Worm (Caenorhabditis elegans) whole organism, L1 larva: ENCODE data around the gene Y54G2A.19.
"Not testable (repeated sequence)": the region's sequence is repeated elsewhere in the genome, so short reads cannot be mapped to it uniquely, and the experiment has no call there.

Experiments used
- Y116A8C.19 ChIP-seq: sonication (generic microtip); optimal IDR thresholded peaks from 2 replicates; lab custom pipeline; 2016; ENCODE audit warnings: missing compliant biosample characterization, missing genetic modification characterization, borderline replicate concordance
- ama-1 ChIP-seq: fragments of 150-350 bp; optimal IDR thresholded peaks from 2 replicates; lab custom pipeline; 2014
- ceh-63 ChIP-seq: fragments of 200-800 bp; sonication (Bioruptor generic); optimal IDR thresholded peaks from 2 replicates; lab custom pipeline; 2018; ENCODE audit warnings: mild to moderate bottlenecking, missing genetic modification characterization, missing compliant biosample characterization
- ceh-82 ChIP-seq, 3 experiments: fragments of 150-350 bp in 1 of 3; sonication (generic microtip) in 2 of 3; optimal IDR thresholded peaks; 2 replicates each; lab custom pipeline; 2014 to 2017; ENCODE audit warnings: missing biosample characterization in 3 of 3, missing genetic modification characterization in 3 of 3
- ceh-90 ChIP-seq: sonication (generic microtip); optimal IDR thresholded peaks from 2 replicates; lab custom pipeline; 2016; ENCODE audit warnings: missing genetic modification characterization, missing compliant biosample characterization
- dpl-1 ChIP-seq, 3 experiments: fragments of 150-350 bp in 2 of 3; sonication (generic microtip) in 1 of 3; optimal IDR thresholded peaks; 2 replicates each; lab custom pipeline; 2014 to 2017; ENCODE audit warnings: missing biosample characterization in 3 of 3, missing genetic modification characterization in 3 of 3, missing genetic modification reagents in 3 of 3
- dsc-1 ChIP-seq: sonication (generic microtip); optimal IDR thresholded peaks from 2 replicates; lab custom pipeline; 2016; ENCODE audit warnings: mild to moderate bottlenecking, missing genetic modification characterization, missing compliant biosample characterization
- efl-1 ChIP-seq, 4 experiments: fragments of 150-350 bp; optimal IDR thresholded peaks in 3 of 4; peaks in 1 of 4; 1 replicate in 1 of 4; 2 replicates in 3 of 4; lab custom pipeline; 2014; ENCODE audit warnings: missing biosample characterization in 2 of 4, missing genetic modification characterization in 2 of 4, missing genetic modification reagents in 2 of 4
- ets-5 ChIP-seq: fragments of 200-800 bp; sonication (Bioruptor generic); IDR thresholded peaks from 2 replicates; pipeline ENCODE4 v1.3.6; 2022; ENCODE audit warnings: missing genetic modification characterization, missing compliant biosample characterization
- fkh-4 ChIP-seq: sonication (generic microtip); optimal IDR thresholded peaks from 2 replicates; lab custom pipeline; 2016; ENCODE audit warnings: missing compliant biosample characterization, missing genetic modification characterization, borderline replicate concordance
- fkh-8 ChIP-seq: sonication (generic microtip); optimal IDR thresholded peaks from 2 replicates; lab custom pipeline; 2016; ENCODE audit warnings: mild to moderate bottlenecking, missing genetic modification characterization, missing compliant biosample characterization
- grh-1 ChIP-seq: fragments of 200-800 bp; sonication (Bioruptor generic); IDR thresholded peaks from 2 replicates; pipeline ENCODE4 v1.3.6; 2022; ENCODE audit warnings: missing genetic modification reagents, missing genetic modification characterization, missing compliant biosample characterization
- lin-14 ChIP-seq: fragments of 200-800 bp; sonication (Bioruptor generic); optimal IDR thresholded peaks from 2 replicates; lab custom pipeline; 2018; ENCODE audit warnings: mild to moderate bottlenecking, missing genetic modification characterization, moderate library complexity, missing compliant biosample characterization
- lin-15B ChIP-seq: fragments of 150-350 bp; sonication (generic microtip); optimal IDR thresholded peaks from 3 replicates; lab custom pipeline; 2014; ENCODE audit warnings: missing biosample characterization, missing genetic modification characterization
- lin-35 ChIP-seq, 2 experiments: fragments of 150-350 bp; optimal IDR thresholded peaks; 2 replicates each; lab custom pipeline; 2014; ENCODE audit warnings: missing biosample characterization in 2 of 2, missing genetic modification characterization in 2 of 2, missing genetic modification reagents in 2 of 2
- nhr-12 ChIP-seq: sonication (generic microtip); optimal IDR thresholded peaks from 2 replicates; lab custom pipeline; 2017; ENCODE audit warnings: missing biosample characterization, missing genetic modification characterization
- nhr-19 ChIP-seq: fragments of 200-800 bp; sonication (Bioruptor generic); conservative IDR thresholded peaks from 2 replicates; pipeline ENCODE4 v1.3.6; 2022; ENCODE audit warnings: missing genetic modification characterization, missing compliant biosample characterization
- nhr-20 ChIP-seq: sonication (generic microtip); optimal IDR thresholded peaks from 2 replicates; lab custom pipeline; 2016; ENCODE audit warnings: mild to moderate bottlenecking, missing genetic modification characterization, missing compliant biosample characterization
- nhr-237 ChIP-seq: fragments of 150-350 bp; optimal IDR thresholded peaks from 2 replicates; lab custom pipeline; 2014; ENCODE audit warnings: missing biosample characterization, missing genetic modification characterization
- nhr-71 ChIP-seq: sonication (generic microtip); optimal IDR thresholded peaks from 2 replicates; lab custom pipeline; 2016; ENCODE audit warnings: mild to moderate bottlenecking, missing genetic modification characterization, moderate library complexity, missing compliant biosample characterization
- nhr-76 ChIP-seq: sonication (generic microtip); optimal IDR thresholded peaks from 2 replicates; lab custom pipeline; 2017; ENCODE audit warnings: missing biosample characterization, missing genetic modification characterization
- nhr-85 ChIP-seq: sonication (generic microtip); peaks from one replicate; lab custom pipeline; 2016; ENCODE audit warnings: missing genetic modification characterization, inconsistent platforms, missing compliant biosample characterization
- pax-3 ChIP-seq: fragments of 200-800 bp; sonication (Bioruptor generic); optimal IDR thresholded peaks from 2 replicates; lab custom pipeline; 2018; ENCODE audit warnings: mild to moderate bottlenecking, missing genetic modification characterization, moderate library complexity, missing compliant biosample characterization
- pqm-1 ChIP-seq: sonication (generic microtip); optimal IDR thresholded peaks from 3 replicates; lab custom pipeline; 2017; ENCODE audit warnings: missing biosample characterization, missing genetic modification characterization
- sox-4 ChIP-seq: sonication (generic microtip); optimal IDR thresholded peaks from 2 replicates; lab custom pipeline; 2016; ENCODE audit warnings: missing genetic modification characterization, missing compliant biosample characterization
- swsn-7 ChIP-seq: sonication (generic microtip); optimal IDR thresholded peaks from 2 replicates; lab custom pipeline; 2016; ENCODE audit warnings: missing genetic modification characterization, missing compliant biosample characterization
- tlp-1 ChIP-seq: fragments of 150-350 bp; optimal IDR thresholded peaks from 2 replicates; lab custom pipeline; 2014; ENCODE audit warnings: missing biosample characterization, missing genetic modification characterization
- unc-98 ChIP-seq: fragments of 200-800 bp; sonication (Bioruptor generic); IDR thresholded peaks from 2 replicates; pipeline ENCODE4 v1.3.6; 2022; ENCODE audit warnings: missing genetic modification characterization, missing compliant biosample characterization
- vab-15 ChIP-seq: sonication (generic microtip); optimal IDR thresholded peaks from 2 replicates; lab custom pipeline; 2017; ENCODE audit warnings: missing genotype, mild to moderate bottlenecking, missing genetic modification characterization, missing compliant biosample characterization
- xbp-1 ChIP-seq: sonication (generic microtip); optimal IDR thresholded peaks from 2 replicates; lab custom pipeline; 2016; ENCODE audit warnings: missing genetic modification characterization, missing compliant biosample characterization
- ztf-11 ChIP-seq, 2 experiments: sonication (generic microtip); optimal IDR thresholded peaks; 2 replicates each; lab custom pipeline; 2016 to 2017; ENCODE audit warnings: missing genetic modification characterization in 2 of 2, missing biosample characterization in 1 of 2, missing compliant biosample characterization in 1 of 2
- ztf-4 ChIP-seq: fragments of 150-350 bp; optimal IDR thresholded peaks from 2 replicates; lab custom pipeline; 2014; ENCODE audit warnings: missing biosample characterization, missing genetic modification characterization

The Y54G2A.19 gene

ce11 chrIV:2925591-2925990, 31.1 kb upstream of the Y54G2A.19 start, which contains the start of gene ubc-13:
Gene ubc-13, minus strand, starts transcription at chrIV:2925691.
- TF ChIP-seq unc-98 (GFP tag; lab: Robert Waterston, UW) = no peak
- no peak for TF ChIP-seq grh-1 (GFP tag; lab: Robert Waterston, UW)
- TF ChIP-seq efl-1 (optimal IDR thresholded peaks at IDR 0.05; lab: Kevin White, UChicago) = no peak
- TF ChIP-seq efl-1 (GFP tag; optimal IDR thresholded peaks at IDR 0.05 in 1 of 2; lab: Kevin White, UChicago) = no peak
- no peak for TF ChIP-seq pax-3
- no peak for TF ChIP-seq fkh-4
- no peak for TF ChIP-seq sox-4 (tag; lab: Kevin White, UChicago)
- no peak for TF ChIP-seq Y116A8C.19 (tag; lab: Kevin White, UChicago)
- TF ChIP-seq lin-15B (tag; lab: Kevin White, UChicago) = no peak
- TF ChIP-seq dsc-1 (tag; lab: Kevin White, UChicago) = no peak
- TF ChIP-seq ztf-4 (tag; lab: Kevin White, UChicago) = no peak
- TF ChIP-seq tlp-1 (tag; lab: Kevin White, UChicago) = no peak
- TF ChIP-seq pqm-1 (tag; lab: Kevin White, UChicago) = no peak
- no peak for TF ChIP-seq nhr-237 (tag; lab: Kevin White, UChicago)
- no peak for TF ChIP-seq dpl-1 (GFP tag; optimal IDR thresholded peaks at IDR 0.05; lab: Kevin White, UChicago)
- TF ChIP-seq nhr-71 = no peak

ce11 chrIV:2922196-2922595, 27.7 kb upstream of the Y54G2A.19 start, which contains the start of gene fbxc-45:
Gene fbxc-45, minus strand, starts transcription at chrIV:2922243.
- TF ChIP-seq ceh-63 (GFP tag; lab: Kevin White, UChicago) = no peak
- TF ChIP-seq sox-4 (tag; lab: Kevin White, UChicago) = no peak
- TF ChIP-seq lin-14 (GFP tag; lab: Kevin White, UChicago) = no peak
- no peak for TF ChIP-seq pax-3
- no peak for TF ChIP-seq nhr-20
- no peak for TF ChIP-seq ztf-11 (tag; optimal IDR thresholded peaks at IDR 0.05; lab: Kevin White, UChicago)
- TF ChIP-seq grh-1 (GFP tag; lab: Robert Waterston, UW) = no peak
- no peak for TF ChIP-seq swsn-7
- TF ChIP-seq nhr-76 (tag; lab: Kevin White, UChicago) = no peak
- no peak for TF ChIP-seq ceh-82 (tag; optimal IDR thresholded peaks at IDR 0.05; lab: Kevin White, UChicago)
- TF ChIP-seq nhr-12 (tag; lab: Kevin White, UChicago) = no peak

ce11 chrIV:2917729-2918128, 23.2 kb upstream of the Y54G2A.19 start, which contains the start of gene Y54G2A.50:
Gene Y54G2A.50, plus strand, starts transcription at chrIV:2918029.
- TF ChIP-seq dsc-1 (tag; lab: Kevin White, UChicago); ama-1; nhr-19: not testable (repeated sequence)

- TF ChIP-seq efl-1 (optimal IDR thresholded peaks at IDR 0.05; lab: Kevin White, UChicago) (peak in 1 of 2 experiments; percentile 88), efl-1 (GFP tag; optimal IDR thresholded peaks at IDR 0.05 in 1 of 2; lab: Kevin White, UChicago) (peak; percentile 80 to 96), dpl-1 (GFP tag; optimal IDR thresholded peaks at IDR 0.05; lab: Kevin White, UChicago) (peak; percentile 43 to 77 (median 56)), nhr-85 (tag; lab: Kevin White, UChicago) (no peak), lin-35 (GFP tag; optimal IDR thresholded peaks at IDR 0.05; lab: Kevin White, UChicago) (peak; percentile 54 to 83)
Observed at ce11 chrIV:2916043-2916442, 21.5 kb upstream of the Y54G2A.19 start.

- TF ChIP-seq nhr-71 (no peak), fkh-8 (tag; lab: Kevin White, UChicago) (no peak), xbp-1 (tag; lab: Kevin White, UChicago) (no peak), ceh-90 (no peak), ets-5 (GFP tag; lab: Robert Waterston, UW) (no peak), vab-15 (tag; lab: Kevin White, UChicago) (no peak), efl-1 (optimal IDR thresholded peaks at IDR 0.05; lab: Kevin White, UChicago) (no peak), efl-1 (GFP tag; optimal IDR thresholded peaks at IDR 0.05 in 1 of 2; lab: Kevin White, UChicago) (peak in 1 of 2 experiments; percentile 8)
Observed at ce11 chrIV:2914545-2914944, 20.0 kb upstream of the Y54G2A.19 start.
